Worm (Caenorhabditis elegans) whole organism, L1 larva: ENCODE data around the gene Y47D7A.13.

Source experiments
- C16A3.4 ChIP-seq: fragments of 150-350 bp; optimal IDR thresholded peaks from 2 replicates; lab custom pipeline; 2014; ENCODE audit warnings: missing biosample characterization, missing genetic modification characterization
- aha-1 ChIP-seq: fragments of 150-350 bp; optimal IDR thresholded peaks from 2 replicates; lab custom pipeline; 2014; ENCODE audit warnings: missing biosample characterization, missing genetic modification characterization
- alr-1 ChIP-seq: fragments of 200-800 bp; sonication (Bioruptor generic); optimal IDR thresholded peaks from 2 replicates; lab custom pipeline; 2018; ENCODE audit warnings: borderline replicate concordance, mild to moderate bottlenecking, missing genetic modification characterization, missing compliant biosample characterization
- ceh-8 ChIP-seq: fragments of 200-800 bp; sonication (Bioruptor generic); optimal IDR thresholded peaks from 2 replicates; lab custom pipeline; 2018; ENCODE audit warnings: mild to moderate bottlenecking, missing genetic modification characterization, moderate library complexity, missing compliant biosample characterization
- ceh-88 ChIP-seq: fragments of 200-800 bp; sonication (Bioruptor generic); IDR thresholded peaks from 2 replicates; pipeline ENCODE4 v1.3.6; 2022; ENCODE audit warnings: missing genetic modification characterization, missing compliant biosample characterization
- ceh-90 ChIP-seq: sonication (generic microtip); optimal IDR thresholded peaks from 2 replicates; lab custom pipeline; 2016; ENCODE audit warnings: missing genetic modification characterization, missing compliant biosample characterization
- ces-1 ChIP-seq: fragments of 150-350 bp; optimal IDR thresholded peaks from 2 replicates; lab custom pipeline; 2014; ENCODE audit warnings: missing biosample characterization, missing genetic modification reagents, missing genetic modification characterization
- dpl-1 ChIP-seq, 3 experiments: fragments of 150-350 bp in 2 of 3; sonication (generic microtip) in 1 of 3; optimal IDR thresholded peaks; 2 replicates each; lab custom pipeline; 2014 to 2017; ENCODE audit warnings: missing biosample characterization in 3 of 3, missing genetic modification characterization in 3 of 3, missing genetic modification reagents in 3 of 3
- efl-1 ChIP-seq, 4 experiments: fragments of 150-350 bp; optimal IDR thresholded peaks in 3 of 4; peaks in 1 of 4; 1 replicate in 1 of 4; 2 replicates in 3 of 4; lab custom pipeline; 2014; ENCODE audit warnings: missing biosample characterization in 2 of 4, missing genetic modification characterization in 2 of 4, missing genetic modification reagents in 2 of 4
- efl-3 ChIP-seq: fragments of 200-800 bp; sonication (Bioruptor generic); optimal IDR thresholded peaks from 2 replicates; lab custom pipeline; 2018; ENCODE audit warnings: mild to moderate bottlenecking, missing genetic modification characterization, missing compliant biosample characterization
- hlh-17 ChIP-seq: fragments of 200-800 bp; sonication (Bioruptor generic); optimal IDR thresholded peaks from 2 replicates; lab custom pipeline; 2018; ENCODE audit warnings: missing genetic modification characterization, mild to moderate bottlenecking, missing compliant biosample characterization, moderate library complexity, borderline replicate concordance
- lin-14 ChIP-seq: fragments of 200-800 bp; sonication (Bioruptor generic); optimal IDR thresholded peaks from 2 replicates; lab custom pipeline; 2018; ENCODE audit warnings: mild to moderate bottlenecking, missing genetic modification characterization, moderate library complexity, missing compliant biosample characterization
- lin-15B ChIP-seq: fragments of 150-350 bp; sonication (generic microtip); optimal IDR thresholded peaks from 3 replicates; lab custom pipeline; 2014; ENCODE audit warnings: missing biosample characterization, missing genetic modification characterization
- lir-3 ChIP-seq: sonication (generic microtip); optimal IDR thresholded peaks from 2 replicates; lab custom pipeline; 2016; ENCODE audit warnings: mild to moderate bottlenecking, missing genetic modification characterization, moderate library complexity, missing compliant biosample characterization; ENCODE audit not compliant: poor library complexity
- nhr-237 ChIP-seq: fragments of 150-350 bp; optimal IDR thresholded peaks from 2 replicates; lab custom pipeline; 2014; ENCODE audit warnings: missing biosample characterization, missing genetic modification characterization
- rnt-1 ChIP-seq: sonication (generic microtip); optimal IDR thresholded peaks from 2 replicates; lab custom pipeline; 2016; ENCODE audit warnings: mild to moderate bottlenecking, missing genetic modification characterization, moderate library complexity, missing compliant biosample characterization
- sox-4 ChIP-seq: sonication (generic microtip); optimal IDR thresholded peaks from 2 replicates; lab custom pipeline; 2016; ENCODE audit warnings: missing genetic modification characterization, missing compliant biosample characterization
- zip-4 ChIP-seq: fragments of 200-800 bp; sonication (Bioruptor generic); optimal IDR thresholded peaks from 2 replicates; lab custom pipeline; 2018; ENCODE audit warnings: mild to moderate bottlenecking, missing genetic modification characterization, moderate library complexity, missing compliant biosample characterization

Y47D7A.13 gene

ce11 chrV:4387402-4387801 lies 48.3 kb downstream of the Y47D7A.13 start, which contains the start of gene F13A2.9 (continued):
- TF ChIP-seq sox-4, result no peak
- TF ChIP-seq ceh-90 (tag; lab: Kevin White, UChicago), result peak; percentile 27

ce11 chrV:4386173-4386572 lies 49.6 kb downstream of the Y47D7A.13 start, which contains the start of gene F13A2.10:
F13A2.10 (minus strand) TSS chrV:4386273.
- no peak for TF ChIP-seq ces-1 (GFP tag; lab: Kevin White, UChicago)
- TF ChIP-seq ceh-90 (tag; lab: Kevin White, UChicago), result no peak
- no peak for TF ChIP-seq nhr-237 (tag; lab: Kevin White, UChicago)
- TF ChIP-seq lin-15B (tag; lab: Kevin White, UChicago), result no peak
- TF ChIP-seq lin-14 (GFP tag; lab: Kevin White, UChicago), result no peak
- no peak for TF ChIP-seq aha-1
- TF ChIP-seq lir-3 (tag; lab: Kevin White, UChicago), result no peak
- TF ChIP-seq ceh-88, result no peak
- no peak for TF ChIP-seq rnt-1 (tag; lab: Kevin White, UChicago)
- no peak for TF ChIP-seq efl-3 (GFP tag; lab: Kevin White, UChicago)
- no peak for TF ChIP-seq ceh-8
- TF ChIP-seq C16A3.4, result no peak
- TF ChIP-seq hlh-17 (GFP tag; lab: Kevin White, UChicago), result no peak
- TF ChIP-seq alr-1, result no peak
- no peak for TF ChIP-seq zip-4 (GFP tag; lab: Kevin White, UChicago)
- no peak for TF ChIP-seq efl-1 (optimal IDR thresholded peaks at IDR 0.05; lab: Kevin White, UChicago)
- no peak for TF ChIP-seq efl-1 (GFP tag; optimal IDR thresholded peaks at IDR 0.05 in 1 of 2; lab: Kevin White, UChicago)
- TF ChIP-seq dpl-1 (GFP tag; optimal IDR thresholded peaks at IDR 0.05; lab: Kevin White, UChicago), result no peak
